Worm (Caenorhabditis elegans) whole organism, L4/young adult: Measurements from ENCODE around the gene glb-34.
"Not testable (repeated sequence)": the region's sequence is repeated elsewhere in the genome, so short reads cannot be mapped to it uniquely, and the experiment has no call there.

Source experiments
- W03F9.2 ChIP-seq: fragments of 150-350 bp; optimal IDR thresholded peaks from 2 replicates; lab custom pipeline; 2014; ENCODE audit warnings: missing biosample characterization, missing genetic modification characterization
- dao-5 ChIP-seq: sonication (generic microtip); optimal IDR thresholded peaks from 2 replicates; lab custom pipeline; 2016; ENCODE audit warnings: missing genotype, missing genetic modification characterization, moderate library complexity, missing compliant biosample characterization
- him-1 ChIP-seq: sonication (generic microtip); optimal IDR thresholded peaks from 2 replicates; lab custom pipeline; 2016; ENCODE audit warnings: missing genotype, missing genetic modification reagents, missing genetic modification characterization, missing compliant biosample characterization

glb-34 gene

ce11 chrIV:14574282-14574869 is 1.9 kb upstream of the glb-34 start, which contains the start of the genes Y57G11B.3 and Y57G11B.5:
Gene Y57G11B.3 (minus strand): TSS chrIV:14574382.
Gene Y57G11B.5 (plus strand): TSS chrIV:14574819.
- TF ChIP-seq W03F9.2 (tag; lab: Kevin White, UChicago) (no peak), dao-5 (tag; lab: Kevin White, UChicago) (no peak), him-1 (no peak)

ce11 chrIV:14573068-14573467 is 561 bp upstream of the glb-34 start:
- TF ChIP-seq him-1 (no peak), dao-5 (tag; lab: Kevin White, UChicago) (no peak), W03F9.2 (tag; lab: Kevin White, UChicago) (no peak)

ce11 chrIV:14571626-14572025 is 881 bp downstream of the glb-34 start:
- TF ChIP-seq him-1 (no peak), dao-5 (tag; lab: Kevin White, UChicago) (no peak), W03F9.2 (tag; lab: Kevin White, UChicago) (no peak)

- TF ChIP-seq him-1 (no peak), dao-5 (tag; lab: Kevin White, UChicago) (no peak), W03F9.2 (tag; lab: Kevin White, UChicago) (no peak)
Measured at ce11 chrIV:14565062-14565461, 7.4 kb downstream of the glb-34 start, which contains the start of gene Y57G11B.2. Gene Y57G11B.2 (plus strand): TSS chrIV:14565362.

- TF ChIP-seq W03F9.2 (tag; lab: Kevin White, UChicago) = no peak
- no peak for TF ChIP-seq him-1
- TF ChIP-seq dao-5 (tag; lab: Kevin White, UChicago) = no peak
Measured at ce11 chrIV:14562649-14563268, 9.7 kb downstream of the glb-34 start.

ce11 chrIV:14561677-14562076 is 10.8 kb downstream of the glb-34 start:
- no peak for TF ChIP-seq W03F9.2 (tag; lab: Kevin White, UChicago)
- no peak for TF ChIP-seq him-1
- TF ChIP-seq dao-5 (tag; lab: Kevin White, UChicago) = no peak

- no peak for TF ChIP-seq dao-5 (tag; lab: Kevin White, UChicago)
- TF ChIP-seq W03F9.2 (tag; lab: Kevin White, UChicago) = no peak
- TF ChIP-seq him-1 = no peak
Measured at ce11 chrIV:14559267-14559666, 13.2 kb downstream of the glb-34 start.

- TF ChIP-seq W03F9.2 (tag; lab: Kevin White, UChicago) = no peak
- TF ChIP-seq dao-5 (tag; lab: Kevin White, UChicago) = no peak
- no peak for TF ChIP-seq him-1
Measured at ce11 chrIV:14557642-14558041, 14.9 kb downstream of the glb-34 start.

- TF ChIP-seq him-1 (no peak), dao-5 (tag; lab: Kevin White, UChicago) (no peak), W03F9.2 (tag; lab: Kevin White, UChicago) (no peak)
Measured at ce11 chrIV:14554788-14555187, 17.7 kb downstream of the glb-34 start, which contains the start of gene Y57G11B.6. Gene Y57G11B.6 (minus strand): TSS chrIV:14554888.

- not testable (repeated sequence) for TF ChIP-seq dao-5 (tag; lab: Kevin White, UChicago); W03F9.2 (tag; lab: Kevin White, UChicago); him-1
Measured at ce11 chrIV:14551870-14552269, 20.6 kb downstream of the glb-34 start, which contains the start of gene pals-30. Gene pals-30 (minus strand): TSS chrIV:14551970.

- TF ChIP-seq dao-5 (tag; lab: Kevin White, UChicago) (no peak), him-1 (no peak), W03F9.2 (tag; lab: Kevin White, UChicago) (no peak)
Measured at ce11 chrIV:14549308-14549707, 23.2 kb downstream of the glb-34 start, which contains the start of gene T27E7.9. Gene T27E7.9 (minus strand): TSS chrIV:14549408.

ce11 chrIV:14547292-14547691 is 25.2 kb downstream of the glb-34 start:
- no peak for TF ChIP-seq him-1
- no peak for TF ChIP-seq dao-5 (tag; lab: Kevin White, UChicago)
- no peak for TF ChIP-seq W03F9.2 (tag; lab: Kevin White, UChicago)

- TF ChIP-seq him-1 (no peak), dao-5 (tag; lab: Kevin White, UChicago) (no peak), W03F9.2 (tag; lab: Kevin White, UChicago) (no peak)
Measured at ce11 chrIV:14542517-14542916, 30.0 kb downstream of the glb-34 start, which contains the start of gene pals-29. Gene pals-29 (minus strand): TSS chrIV:14542617.

- TF ChIP-seq him-1 = no peak
- no peak for TF ChIP-seq dao-5 (tag; lab: Kevin White, UChicago)
- TF ChIP-seq W03F9.2 (tag; lab: Kevin White, UChicago) = no peak
Measured at ce11 chrIV:14536911-14537310, 35.6 kb downstream of the glb-34 start, which contains the start of gene T27E7.5. Gene T27E7.5 (plus strand): TSS chrIV:14537163.
